Fruit fly (Drosophila melanogaster): Measurements from ENCODE around the gene rdx.

Gene rdx

dm6 chr3R:14061049-14061987, 29.5 kb upstream of the rdx start (continued):
- TF ChIP-seq ase (GFP tag; IDR thresholded peaks at IDR 0.05), result 0 out of 3 replicates have a peak, but pooled peaks have one; percentile 4
- TF ChIP-seq tio (GFP tag; optimal IDR thresholded peaks at IDR 0.05), result peak; percentile 25

dm6 chr3R:14060399-14060798, 28.5 kb upstream of the rdx start:
- TF ChIP-seq Dbx (GFP tag; IDR thresholded peaks at IDR 0.05) (no peak), CG9797 (GFP tag; optimal IDR thresholded peaks at IDR 0.05) (no peak), sug (tag; optimal IDR thresholded peaks at IDR 0.05) (peak; percentile 12), Sox102F (GFP tag; optimal IDR thresholded peaks at IDR 0.05) (no peak), hbn (GFP tag; IDR thresholded peaks at IDR 0.05; ENCODE audit: partially characterized antibody) (no peak), Nf-YB (GFP tag; optimal IDR thresholded peaks at IDR 0.05) (no peak), CG2199 (GFP tag; IDR thresholded peaks at IDR 0.05) (peak; percentile 75; the same call in 1 of the 3 replicates), CG9727 (GFP tag; optimal IDR thresholded peaks at IDR 0.05) (peak; percentile 6), ci (GFP tag; IDR thresholded peaks at IDR 0.05) (0 out of 3 replicates have a peak, but pooled peaks have one; percentile 22), sens-2 (GFP tag; IDR thresholded peaks at IDR 0.05) (peak; percentile 20; the same call in 1 of the 2 replicates), CG4328 (GFP tag; optimal IDR thresholded peaks at IDR 0.05) (no peak), bcd (GFP tag; optimal IDR thresholded peaks at IDR 0.05) (no peak), CG6791 (GFP tag; IDR thresholded peaks at IDR 0.05; ENCODE audit: partially characterized antibody) (0 out of 3 replicates have a peak, but pooled peaks have one; percentile 29), CG10979 (tag; optimal IDR thresholded peaks at IDR 0.05) (no peak), Hr78 (GFP tag; optimal IDR thresholded peaks at IDR 0.05) (peak in 1 of 2 experiments; percentile 84), crol (GFP tag; IDR thresholded peaks at IDR 0.05) (peak; percentile 56; the same call in 1 of the 2 replicates)

dm6 chr3R:14059703-14060300, 27.9 kb upstream of the rdx start:
- TF ChIP-seq CG1792 (GFP tag; optimal IDR thresholded peaks at IDR 0.05) (no peak), sens (GFP tag) (peak; percentile 25), fu2 (GFP tag; optimal IDR thresholded peaks at IDR 0.05) (no peak), Med (GFP tag) (peak; percentile 32)

dm6 chr3R:14058531-14059431, 26.9 kb upstream of the rdx start:
- TF ChIP-seq CG12769 (tag; optimal IDR thresholded peaks at IDR 0.05) (peak; percentile 31), abd-A (tag; optimal IDR thresholded peaks at IDR 0.05) (no peak), CG7556 (GFP tag; optimal IDR thresholded peaks at IDR 0.05) (no peak), ind (GFP tag; optimal IDR thresholded peaks at IDR 0.05) (no peak), GATAe (GFP tag; conservative IDR thresholded peaks at IDR 0.05) (peak; percentile 29), CG17612 (GFP tag; IDR thresholded peaks at IDR 0.05) (no peak), Vsx1 (GFP tag; optimal IDR thresholded peaks at IDR 0.05) (peak; percentile 24), CG2199 (GFP tag; IDR thresholded peaks at IDR 0.05) (0 out of 3 replicates have a peak, but pooled peaks have one; percentile 11), CG4360 (GFP tag; IDR thresholded peaks at IDR 0.05) (no peak), D19B (GFP tag; optimal IDR thresholded peaks at IDR 0.05) (no peak), CG18011 (GFP tag; optimal IDR thresholded peaks at IDR 0.05) (no peak), disco-r (GFP tag; optimal IDR thresholded peaks at IDR 0.05) (no peak), ken (GFP tag; IDR thresholded peaks at IDR 0.05) (0 out of 3 replicates have a peak, but pooled peaks have one; percentile 25), CG10543 (GFP tag; optimal IDR thresholded peaks at IDR 0.05) (peak; percentile 66), Blimp-1 (GFP tag; optimal IDR thresholded peaks at IDR 0.05) (peak; percentile 60), Tbp (GFP tag; optimal IDR thresholded peaks at IDR 0.05) (no peak), cwo (GFP tag; optimal IDR thresholded peaks at IDR 0.05) (peak; percentile 58), ci (GFP tag; IDR thresholded peaks at IDR 0.05) (peak; percentile 35; the same call in 1 of the 3 replicates), CG18599 (GFP tag; optimal IDR thresholded peaks at IDR 0.05) (peak; percentile 6), ERR (GFP tag; optimal IDR thresholded peaks at IDR 0.05) (peak; percentile 16)

Measured in whole organism, embryonic.